Worm (Caenorhabditis elegans) whole organism, mixed stage, embryonic: ENCODE data around the gene skr-10.

Experiments
- M03D4.4 ChIP-seq: sonication (generic microtip); optimal IDR thresholded peaks from 2 replicates; lab custom pipeline; 2017; ENCODE audit warnings: mild to moderate bottlenecking, missing genetic modification characterization, missing compliant biosample characterization
- bed-3 ChIP-seq: fragments of 200-800 bp; sonication (Bioruptor generic); optimal IDR thresholded peaks from 3 replicates; lab custom pipeline; 2018; ENCODE audit warnings: mild to moderate bottlenecking, missing genetic modification characterization, moderate library complexity, missing compliant biosample characterization
- blmp-1 ChIP-seq: fragments of 150-350 bp; optimal IDR thresholded peaks from 2 replicates; lab custom pipeline; 2014; ENCODE audit warnings: missing biosample characterization, missing genetic modification characterization
- ceh-83 ChIP-seq: fragments of 200-800 bp; sonication (Bioruptor generic); optimal IDR thresholded peaks from 2 replicates; lab custom pipeline; 2018; ENCODE audit warnings: mild to moderate bottlenecking, missing genetic modification characterization, missing compliant biosample characterization
- cnd-1 ChIP-seq: fragments of 200-800 bp; sonication (Bioruptor generic); optimal IDR thresholded peaks from 2 replicates; lab custom pipeline; 2018; ENCODE audit warnings: mild to moderate bottlenecking, missing genetic modification characterization, missing compliant biosample characterization
- drap-1 ChIP-seq: fragments of 200-800 bp; sonication (Bioruptor generic); optimal IDR thresholded peaks from 3 replicates; lab custom pipeline; 2018; ENCODE audit warnings: mild to moderate bottlenecking, missing genetic modification characterization, missing compliant biosample characterization
- flh-1 ChIP-seq: fragments of 200-800 bp; sonication (Bioruptor generic); optimal IDR thresholded peaks from 2 replicates; lab custom pipeline; 2018; ENCODE audit warnings: mild to moderate bottlenecking, missing genetic modification characterization, moderate library complexity, missing compliant biosample characterization
- ham-2 ChIP-seq: fragments of 200-800 bp; sonication (Bioruptor generic); optimal IDR thresholded peaks from 2 replicates; lab custom pipeline; 2018; ENCODE audit warnings: mild to moderate bottlenecking, missing genetic modification characterization, missing compliant biosample characterization
- hlh-1 ChIP-seq: fragments of 150-350 bp; optimal IDR thresholded peaks from 2 replicates; lab custom pipeline; 2014; ENCODE audit warnings: missing biosample characterization, missing genetic modification reagents, missing genetic modification characterization
- lin-32 ChIP-seq: fragments of 200-800 bp; sonication (Bioruptor generic); optimal IDR thresholded peaks from 2 replicates; lab custom pipeline; 2018; ENCODE audit warnings: mild to moderate bottlenecking, missing genetic modification characterization, missing compliant biosample characterization
- mab-5 ChIP-seq: fragments of 150-350 bp; optimal IDR thresholded peaks from 2 replicates; lab custom pipeline; 2014; ENCODE audit warnings: missing biosample characterization, missing genetic modification characterization
- mep-1 ChIP-seq: fragments of 150-350 bp; optimal IDR thresholded peaks from 2 replicates; lab custom pipeline; 2017; ENCODE audit warnings: missing biosample characterization, missing genetic modification reagents, missing genetic modification characterization, inconsistent platforms
- mls-2 ChIP-seq: sonication (generic microtip); optimal IDR thresholded peaks from 2 replicates; lab custom pipeline; 2016; ENCODE audit warnings: mild to moderate bottlenecking, missing genetic modification characterization, moderate library complexity, missing compliant biosample characterization
- nhr-2 ChIP-seq: fragments of 150-350 bp; optimal IDR thresholded peaks from 2 replicates; lab custom pipeline; 2014; ENCODE audit warnings: missing biosample characterization, missing genetic modification characterization
- nhr-237 ChIP-seq: fragments of 150-350 bp; optimal IDR thresholded peaks from 2 replicates; lab custom pipeline; 2014; ENCODE audit warnings: missing biosample characterization, missing genetic modification characterization
- nhr-28 ChIP-seq: fragments of 150-350 bp; optimal IDR thresholded peaks from 2 replicates; lab custom pipeline; 2014; ENCODE audit warnings: missing biosample characterization, missing genetic modification characterization
- pha-4 ChIP-seq: fragments of 150-350 bp; optimal IDR thresholded peaks from 2 replicates; lab custom pipeline; 2018; ENCODE audit warnings: missing biosample characterization, missing genetic modification reagents, missing genetic modification characterization
- sptf-1 ChIP-seq: sonication (generic microtip); optimal IDR thresholded peaks from 2 replicates; lab custom pipeline; 2017; ENCODE audit warnings: mild to moderate bottlenecking, missing genetic modification characterization, moderate library complexity, missing compliant biosample characterization
- unc-120 ChIP-seq: sonication (generic microtip); optimal IDR thresholded peaks from 2 replicates; lab custom pipeline; 2017; ENCODE audit warnings: missing genetic modification characterization, missing compliant biosample characterization; ENCODE audit not compliant: poor library complexity, severe bottlenecking
- unc-39 ChIP-seq: fragments of 150-350 bp; optimal IDR thresholded peaks from 2 replicates; lab custom pipeline; 2014; ENCODE audit warnings: missing biosample characterization, missing genetic modification characterization
- unc-62 ChIP-seq: fragments of 150-350 bp; optimal IDR thresholded peaks from 2 replicates; lab custom pipeline; 2014; ENCODE audit warnings: missing biosample characterization, missing genetic modification reagents, missing genetic modification characterization
- zip-8 ChIP-seq: fragments of 150-350 bp; optimal IDR thresholded peaks from 2 replicates; lab custom pipeline; 2014; ENCODE audit warnings: missing biosample characterization, missing genetic modification characterization
- ztf-11 ChIP-seq: fragments of 150-350 bp; optimal IDR thresholded peaks from 2 replicates; lab custom pipeline; 2014; ENCODE audit warnings: missing biosample characterization, missing genetic modification characterization

skr-10 gene

ce11 chrIV:15930694-15931093, 15.9 kb upstream of the skr-10 start:
- TF ChIP-seq nhr-237 (tag; lab: Kevin White, UChicago) (no peak), mep-1 (tag; lab: Kevin White, UChicago) (no peak), mls-2 (tag; lab: Kevin White, UChicago) (no peak), drap-1 (GFP tag; lab: Kevin White, UChicago) (no peak), bed-3 (GFP tag; lab: Kevin White, UChicago) (no peak), sptf-1 (tag; lab: Kevin White, UChicago) (no peak)

DNA sequence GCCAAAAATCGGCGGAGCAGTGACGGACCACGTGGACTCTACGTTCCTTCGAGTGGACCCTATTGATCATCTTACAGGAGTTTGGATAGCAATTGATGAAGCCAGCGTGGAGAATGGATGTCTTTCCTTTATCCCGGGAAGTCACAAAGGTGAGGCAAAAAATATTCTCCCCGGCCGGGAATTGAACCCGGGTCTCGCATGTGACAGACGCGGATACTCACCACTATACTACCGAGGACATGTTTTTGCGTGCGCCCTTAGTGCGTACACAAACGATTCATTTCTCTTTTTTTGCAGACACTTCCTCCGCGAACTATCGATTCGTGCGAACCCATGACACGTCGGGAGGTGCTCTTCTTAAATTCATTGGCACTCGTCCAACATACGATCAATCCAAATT, 15.4 kb upstream of the skr-10 start:
- TF ChIP-seq sptf-1 (tag; lab: Kevin White, UChicago) = peak; percentile 57
- TF ChIP-seq blmp-1 (tag; lab: Kevin White, UChicago) = no peak

DNA sequence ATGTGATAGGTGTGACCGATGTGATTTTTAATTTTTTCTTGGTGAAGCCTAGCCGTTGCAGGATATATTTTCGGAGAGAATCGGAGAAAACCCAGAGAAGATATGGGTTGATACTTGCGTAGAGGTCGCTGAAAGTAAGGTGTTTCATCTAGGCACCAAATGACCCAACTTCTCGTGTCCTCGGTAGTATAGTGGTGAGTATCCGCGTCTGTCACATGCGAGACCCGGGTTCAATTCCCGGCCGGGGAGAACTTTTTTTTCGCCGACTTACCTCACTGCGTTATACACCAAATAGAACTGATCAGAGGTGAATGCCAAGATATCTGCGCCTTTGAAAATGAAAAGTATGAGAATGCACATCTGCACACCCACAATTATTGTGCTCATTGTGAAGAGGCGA, 14.8 kb upstream of the skr-10 start:
- TF ChIP-seq lin-32 (GFP tag; lab: Kevin White, UChicago) (peak; percentile 4), M03D4.4 (tag; lab: Kevin White, UChicago) (peak; percentile 35), sptf-1 (tag; lab: Kevin White, UChicago) (peak; percentile 22), drap-1 (GFP tag; lab: Kevin White, UChicago) (peak; percentile 48), nhr-28 (tag; lab: Kevin White, UChicago) (no peak)
- TF ChIP-seq, all 35 proteins: peak for 4

DNA sequence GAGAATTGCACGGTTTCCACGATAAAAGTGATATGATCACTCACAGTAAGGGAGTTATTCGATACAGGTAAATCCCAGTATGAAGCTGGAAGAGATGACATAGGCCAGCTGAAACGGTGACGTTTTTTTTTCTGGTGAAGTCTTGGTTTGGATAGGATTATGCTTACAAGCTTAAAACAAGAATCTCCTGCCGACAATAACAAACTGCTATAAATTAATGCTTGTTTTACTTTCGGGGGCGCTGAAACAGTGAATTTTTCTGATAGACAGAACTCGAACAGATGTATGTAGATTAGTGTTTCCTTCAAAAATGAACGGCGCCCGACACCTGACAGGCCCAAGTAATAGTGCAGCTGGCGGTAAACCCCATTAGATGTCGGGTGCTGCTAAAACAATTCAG, 12.8 kb upstream of the skr-10 start, which contains the start of gene srv-16:
TSS of gene srv-16 (minus strand) at position 101 of the 400 bp plus-strand sequence.
- TF ChIP-seq cnd-1 (tag; lab: Kevin White, UChicago) = no peak
- TF ChIP-seq unc-120 (tag; lab: Kevin White, UChicago) = no peak
- no peak for TF ChIP-seq nhr-237 (tag; lab: Kevin White, UChicago)
- no peak for TF ChIP-seq mls-2 (tag; lab: Kevin White, UChicago)
- TF ChIP-seq ham-2 (GFP tag; lab: Kevin White, UChicago) = no peak
- no peak for TF ChIP-seq ztf-11 (tag; lab: Kevin White, UChicago)

DNA sequence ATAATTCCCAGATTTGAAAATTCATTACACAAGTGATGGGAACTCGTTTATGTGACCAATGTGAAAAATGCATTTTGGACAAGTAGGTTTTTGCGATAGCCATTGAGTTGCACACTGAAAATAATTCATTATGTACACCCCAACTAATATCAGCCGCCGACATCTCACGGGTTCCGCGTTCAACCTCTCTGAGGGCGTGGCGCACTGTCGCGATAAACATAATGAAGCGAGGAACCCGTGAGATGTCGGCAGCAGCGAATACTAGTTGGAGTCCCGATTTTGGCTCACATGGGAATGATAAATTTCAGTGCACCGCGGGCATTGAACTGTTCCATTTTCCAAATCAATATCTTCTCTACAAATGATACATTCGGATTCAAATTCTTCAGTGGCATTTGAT, 9.5 kb upstream of the skr-10 start:
- TF ChIP-seq unc-39 (tag; lab: Kevin White, UChicago) = no peak
- TF ChIP-seq sptf-1 (tag; lab: Kevin White, UChicago) = no peak

- TF ChIP-seq nhr-2 (tag; lab: Kevin White, UChicago) (no peak), hlh-1 (no peak), ceh-83 (GFP tag; lab: Kevin White, UChicago) (peak; percentile 10)
- TF ChIP-seq, all 35 proteins: peak for 1
Observed at ce11 chrIV:15938471-15938870, 8.1 kb upstream of the skr-10 start.

- no peak for TF ChIP-seq unc-62 (GFP tag; lab: Kevin White, UChicago)
- TF ChIP-seq zip-8 (tag; lab: Kevin White, UChicago) = no peak
- TF ChIP-seq ztf-11 (tag; lab: Kevin White, UChicago) = no peak
- TF ChIP-seq flh-1 (GFP tag; lab: Kevin White, UChicago) = no peak
Observed at ce11 chrIV:15940811-15941210, 5.8 kb upstream of the skr-10 start.

- TF ChIP-seq pha-4 (tag; lab: Kevin White, UChicago) = no peak
- TF ChIP-seq, all 35 proteins: peak for 0
Observed at ce11 chrIV:15941403-15941802, 5.2 kb upstream of the skr-10 start, which contains the start of gene Y105C5B.11. Y105C5B.11 (minus strand) TSS chrIV:15941503.

- TF ChIP-seq zip-8 (tag; lab: Kevin White, UChicago) (no peak), mab-5 (no peak), hlh-1 (no peak)
Observed at ce11 chrIV:15949995-15950394, 3.4 kb downstream of the skr-10 start.
